Fruit fly (Drosophila melanogaster): Measurements from ENCODE around the gene CG7131.

CG7131 gene

dm6 chr3R:18274328-18275098 is 14.1 kb downstream of the CG7131 start, which contains the start of the genes Vps39 and eIF1A (continued):
- TF ChIP-seq CG13287 (GFP tag; IDR thresholded peaks at IDR 0.05; ENCODE audit: partially characterized antibody): peak; percentile 93
- no peak for TF ChIP-seq seq (GFP tag; IDR thresholded peaks at IDR 0.05)
- TF ChIP-seq Ets97D (GFP tag; optimal IDR thresholded peaks at IDR 0.05): peak; percentile 70
- TF ChIP-seq CG7839 (tag; optimal IDR thresholded peaks at IDR 0.05): no peak
- TF ChIP-seq Jarid2 (GFP tag; optimal IDR thresholded peaks at IDR 0.05): no peak
- TF ChIP-seq sob (GFP tag; IDR thresholded peaks at IDR 0.05): no peak
- no peak for TF ChIP-seq CG16863 (GFP tag; optimal IDR thresholded peaks at IDR 0.05)
- no peak for TF ChIP-seq z (GFP tag; IDR thresholded peaks at IDR 0.05)
- no peak for TF ChIP-seq cg (GFP tag; optimal IDR thresholded peaks at IDR 0.05)
- TF ChIP-seq bbx (GFP tag; IDR thresholded peaks at IDR 0.05; ENCODE audit: partially characterized antibody): peak; percentile 67
- TF ChIP-seq repo (GFP tag; optimal IDR thresholded peaks at IDR 0.05): no peak
- TF ChIP-seq CG30020 (tag; optimal IDR thresholded peaks at IDR 0.05): peak; percentile 57
- TF ChIP-seq mld (GFP tag; IDR thresholded peaks at IDR 0.05; ENCODE audit: partially characterized antibody): peak; percentile 58; the same call in 1 of the 3 replicates
- TF ChIP-seq Ada2b (GFP tag; IDR thresholded peaks at IDR 0.05): no peak
- no peak for TF ChIP-seq Kr (GFP tag; optimal IDR thresholded peaks at IDR 0.05)
- peak; percentile 72; the same call in 1 of the 2 replicates for TF ChIP-seq CG4360 (GFP tag; IDR thresholded peaks at IDR 0.05)
- no peak for TF ChIP-seq Atf6 (GFP tag; IDR thresholded peaks at IDR 0.05)
- peak; percentile 47 for TF ChIP-seq mam (GFP tag; optimal IDR thresholded peaks at IDR 0.05)
- no peak for TF ChIP-seq CG1832 (GFP tag; optimal IDR thresholded peaks at IDR 0.05)
- TF ChIP-seq CG14710 (tag; optimal IDR thresholded peaks at IDR 0.05): peak; percentile 67
- TF ChIP-seq dati (GFP tag; IDR thresholded peaks at IDR 0.05): no peak
- TF ChIP-seq E2f1 (GFP tag; IDR thresholded peaks at IDR 0.05): no peak; the same call in 1 of the 2 replicates
- TF ChIP-seq bsh (GFP tag; optimal IDR thresholded peaks at IDR 0.05): peak in 1 of 2 experiments; percentile 6
- TF ChIP-seq CG32767 (GFP tag; IDR thresholded peaks at IDR 0.05): 0 out of 2 replicates have a peak, but pooled peaks have one; percentile 9
- TF ChIP-seq maf-S (GFP tag; optimal IDR thresholded peaks at IDR 0.05): peak; percentile 44
- TF ChIP-seq CG3407 (GFP tag; optimal IDR thresholded peaks at IDR 0.05): no peak
- no peak for TF ChIP-seq CG17912 (GFP tag; optimal IDR thresholded peaks at IDR 0.05)
- TF ChIP-seq Gsc (GFP tag; IDR thresholded peaks at IDR 0.05): no peak
- no peak for TF ChIP-seq zf30C (GFP tag; optimal IDR thresholded peaks at IDR 0.05)
- TF ChIP-seq Hr3 (GFP tag; optimal IDR thresholded peaks at IDR 0.05): no peak
- TF ChIP-seq row (GFP tag; IDR thresholded peaks at IDR 0.05): peak; percentile 81
- TF ChIP-seq Nf-YB (GFP tag; optimal IDR thresholded peaks at IDR 0.05): no peak
- TF ChIP-seq cas (GFP tag; IDR thresholded peaks at IDR 0.05): no peak
- no peak; the same call in 2 of the 3 replicates for TF ChIP-seq tgo (GFP tag; IDR thresholded peaks at IDR 0.05)
- no peak for TF ChIP-seq gem (tag; optimal IDR thresholded peaks at IDR 0.05)
- TF ChIP-seq CG8388 (GFP tag; optimal IDR thresholded peaks at IDR 0.05): peak; percentile 24
- TF ChIP-seq CG17385 (GFP tag; optimal IDR thresholded peaks at IDR 0.05): no peak
- TF ChIP-seq dysf (GFP tag; IDR thresholded peaks at IDR 0.05): no peak
- no peak for TF ChIP-seq fd96Cb (tag; optimal IDR thresholded peaks at IDR 0.05)
- TF ChIP-seq Adf1 (GFP tag; IDR thresholded peaks at IDR 0.05): no peak
- no peak for TF ChIP-seq peb (GFP tag; IDR thresholded peaks at IDR 0.05)
- TF ChIP-seq CG3726 (GFP tag; IDR thresholded peaks at IDR 0.05): no peak
- TF ChIP-seq Hmr (GFP tag; optimal IDR thresholded peaks at IDR 0.05): no peak
- no peak for TF ChIP-seq ttk (GFP tag; IDR thresholded peaks at IDR 0.05)
- TF ChIP-seq CG7963 (GFP tag; IDR thresholded peaks at IDR 0.05; ENCODE audit: partially characterized antibody): peak; percentile 66
- peak; percentile 48 for TF ChIP-seq CG3847 (GFP tag; IDR thresholded peaks at IDR 0.05)
- TF ChIP-seq ranshi (GFP tag; IDR thresholded peaks at IDR 0.05): no peak
- TF ChIP-seq CG17829 (tag; optimal IDR thresholded peaks at IDR 0.05): peak; percentile 57
- peak; percentile 62 for TF ChIP-seq CG8290 (GFP tag; optimal IDR thresholded peaks at IDR 0.05)
- no peak for TF ChIP-seq CG8290 (tag; optimal IDR thresholded peaks at IDR 0.05)

Measured in whole organism, embryonic.